Worm (Caenorhabditis elegans): ENCODE results near the gene srv-12.

srv-12 gene

ce11 chrIV:10089777-10090176, 36.3 kb upstream of the srv-12 start, which contains the start of gene ttr-39:
TSS of gene ttr-39 (minus strand) at chrIV:10089877.
- no peak for TF ChIP-seq ceh-100 (GFP tag; IDR thresholded peaks at IDR 0.05)
- no peak for TF ChIP-seq mes-4 (tag; optimal IDR thresholded peaks at IDR 0.05)
- TF ChIP-seq cebp-2 (GFP tag; IDR thresholded peaks at IDR 0.05): no peak
- TF ChIP-seq Y53F4B.3 (GFP tag; IDR thresholded peaks at IDR 0.05): no peak
- TF ChIP-seq xnd-1 (tag; optimal IDR thresholded peaks at IDR 0.05): no peak
- TF ChIP-seq ztf-3 (GFP tag; optimal IDR thresholded peaks at IDR 0.05): no peak
- no peak for TF ChIP-seq gei-17 (GFP tag; optimal IDR thresholded peaks at IDR 0.05)
- no peak for TF ChIP-seq nhr-27 (tag; optimal IDR thresholded peaks at IDR 0.05)
- no peak for TF ChIP-seq B0336.3 (GFP tag; IDR thresholded peaks at IDR 0.05)
- no peak for TF ChIP-seq F55B11.4 (tag; optimal IDR thresholded peaks at IDR 0.05; ENCODE audit: borderline replicate concordance, insufficient read depth)
- no peak for TF ChIP-seq F22D6.2 (tag; optimal IDR thresholded peaks at IDR 0.05)

ce11 chrIV:10085401-10086187, 32.1 kb upstream of the srv-12 start, which contains the start of the genes col-2 and ndc-80:
TSS of gene col-2 (minus strand) at chrIV:10085451.
TSS of gene ndc-80 (plus strand) at chrIV:10086137.
- no peak for TF ChIP-seq Y79H2A.3 (GFP tag; conservative IDR thresholded peaks at IDR 0.05)
- no peak for TF ChIP-seq tlf-1 (GFP tag; optimal IDR thresholded peaks at IDR 0.05)
- TF ChIP-seq ceh-100 (GFP tag; IDR thresholded peaks at IDR 0.05): peak; percentile 95
- peak; percentile 68 for TF ChIP-seq dpl-1 (GFP tag; optimal IDR thresholded peaks at IDR 0.05)
- TF ChIP-seq hlh-12 (tag; optimal IDR thresholded peaks at IDR 0.05): no peak
- no peak for TF ChIP-seq unc-62 (GFP tag; optimal IDR thresholded peaks at IDR 0.05)
- no peak for TF ChIP-seq K11D2.4 (GFP tag; IDR thresholded peaks at IDR 0.05)
- peak; percentile 78 for TF ChIP-seq lin-54 (GFP tag; optimal IDR thresholded peaks at IDR 0.05)
- peak; percentile 38; the same call in 1 of the 2 replicates for TF ChIP-seq hmg-1.2 (GFP tag; IDR thresholded peaks at IDR 0.05)
- no peak for TF ChIP-seq nhr-179 (tag; optimal IDR thresholded peaks at IDR 0.05)
- no peak for TF ChIP-seq ceh-58 (GFP tag; IDR thresholded peaks at IDR 0.05)
- no peak for TF ChIP-seq K12H6.12 (tag; optimal IDR thresholded peaks at IDR 0.05)
- TF ChIP-seq egl-18 (GFP tag; IDR thresholded peaks at IDR 0.05): no peak
- TF ChIP-seq attf-5 (GFP tag; optimal IDR thresholded peaks at IDR 0.05): peak; percentile 74
- TF ChIP-seq Y95B8A.8 (GFP tag; IDR thresholded peaks at IDR 0.05): no peak
- peak; percentile 48; the same call in 1 of the 2 replicates for TF ChIP-seq D2030.7 (GFP tag; IDR thresholded peaks at IDR 0.05)
- no peak for TF ChIP-seq aptf-3 (GFP tag; IDR thresholded peaks at IDR 0.05)
- TF ChIP-seq ets-4 (GFP tag; optimal IDR thresholded peaks at IDR 0.05): no peak
- TF ChIP-seq sdz-38 (tag; optimal IDR thresholded peaks at IDR 0.05): no peak
- TF ChIP-seq F10E7.11 (tag; optimal IDR thresholded peaks at IDR 0.05): no peak
- TF ChIP-seq Y56A3A.18 (GFP tag; IDR thresholded peaks at IDR 0.05): no peak
- TF ChIP-seq snpc-4 (GFP tag; optimal IDR thresholded peaks at IDR 0.05): no peak
- peak in 2 of 4 experiments; percentile 26 to 46 for TF ChIP-seq snpc-4 (tag; optimal IDR thresholded peaks at IDR 0.05)
- TF ChIP-seq ztf-18 (tag; optimal IDR thresholded peaks at IDR 0.05): no peak
- no peak for TF ChIP-seq nhr-27 (tag; optimal IDR thresholded peaks at IDR 0.05)
- TF ChIP-seq B0035.1 (tag; optimal IDR thresholded peaks at IDR 0.05): no peak
- peak; percentile 4 for TF ChIP-seq him-1 (tag; optimal IDR thresholded peaks at IDR 0.05)
- TF ChIP-seq ama-1 (optimal IDR thresholded peaks at IDR 0.05): no peak
- TF ChIP-seq ama-1 (GFP tag; optimal IDR thresholded peaks at IDR 0.05): no peak
- TF ChIP-seq B0019.2 (GFP tag; conservative IDR thresholded peaks at IDR 0.05): no peak
- no peak for TF ChIP-seq bed-1 (GFP tag; IDR thresholded peaks at IDR 0.05)
- TF ChIP-seq lin-40 (tag; optimal IDR thresholded peaks at IDR 0.05): no peak
- no peak for TF ChIP-seq snpc-1.1 (tag; optimal IDR thresholded peaks at IDR 0.05; ENCODE audit: insufficient read depth)
- peak; percentile 17 for TF ChIP-seq unc-130 (GFP tag; optimal IDR thresholded peaks at IDR 0.05)
- no peak for TF ChIP-seq akir-1 (GFP tag; optimal IDR thresholded peaks at IDR 0.05)
- peak; percentile 12 for TF ChIP-seq pha-4 (tag; optimal IDR thresholded peaks at IDR 0.05)
- TF ChIP-seq ztf-3 (GFP tag; optimal IDR thresholded peaks at IDR 0.05): no peak
- 0 out of 2 replicates have a peak, but pooled peaks have one; percentile 13 for TF ChIP-seq rcor-1 (GFP tag; IDR thresholded peaks at IDR 0.05)
- no peak for TF ChIP-seq hmg-20 (GFP tag; IDR thresholded peaks at IDR 0.05)

Measured in whole organism, young adult.